Fruit fly (Drosophila melanogaster): Measurements from ENCODE around the gene Tasp1.

DNA sequence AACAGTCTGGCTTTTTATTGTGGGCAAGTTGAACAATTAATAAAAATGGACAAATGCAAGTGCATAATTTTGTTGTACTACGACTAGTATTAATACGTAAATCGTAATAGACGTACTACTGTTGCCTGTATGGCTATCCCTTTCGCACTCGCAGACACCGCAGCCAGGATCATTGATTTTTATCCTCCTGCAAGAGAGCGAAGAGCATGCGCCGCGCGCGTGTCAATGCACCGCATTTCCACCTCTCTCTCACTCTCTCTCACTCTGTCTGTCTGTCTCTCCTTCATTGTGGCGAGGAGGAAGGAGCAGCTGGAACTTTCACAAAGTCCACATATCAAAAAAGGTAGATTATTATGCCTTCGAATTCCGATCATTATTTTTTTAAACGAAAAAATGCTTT, 40.2 kb downstream of the Tasp1 start:
- TF ChIP-seq CG9948 (tag; optimal IDR thresholded peaks at IDR 0.05) (no peak), Pif1A (GFP tag; optimal IDR thresholded peaks at IDR 0.05) (no peak), CG13204 (GFP tag; optimal IDR thresholded peaks at IDR 0.05) (no peak), EcR (GFP tag; optimal IDR thresholded peaks at IDR 0.05) (peak; percentile 93), Ets98B (GFP tag; IDR thresholded peaks at IDR 0.05) (no peak), CG14655 (GFP tag; optimal IDR thresholded peaks at IDR 0.05) (no peak), fd96Ca (GFP tag; IDR thresholded peaks at IDR 0.05) (no peak), rn (GFP tag; IDR thresholded peaks at IDR 0.05) (no peak), CG15710 (tag; optimal IDR thresholded peaks at IDR 0.05) (no peak), CG10348 (GFP tag; IDR thresholded peaks at IDR 0.05) (no peak), CG17806 (tag; optimal IDR thresholded peaks at IDR 0.05) (no peak)
